Worm (Caenorhabditis elegans) whole organism, L2 larva: Measurements from ENCODE around the gene C46F9.5.

Source experiments
- C34F6.9 ChIP-seq: fragments of 150-350 bp; optimal IDR thresholded peaks from 2 replicates; lab custom pipeline; 2014; ENCODE audit warnings: missing biosample characterization, missing genetic modification characterization
- F13H6.1 ChIP-seq: sonication (generic microtip); optimal IDR thresholded peaks from 2 replicates; lab custom pipeline; 2016; ENCODE audit warnings: missing genetic modification characterization, missing compliant biosample characterization
- R02D3.7 ChIP-seq: fragments of 150-350 bp; optimal IDR thresholded peaks from 2 replicates; lab custom pipeline; 2014; ENCODE audit warnings: missing biosample characterization, missing genetic modification characterization
- Y55F3AM.14 ChIP-seq: fragments of 200-800 bp; sonication (Bioruptor generic); optimal IDR thresholded peaks from 2 replicates; lab custom pipeline; 2018; ENCODE audit warnings: mild to moderate bottlenecking, missing genetic modification characterization, missing compliant biosample characterization
- ZK546.5 ChIP-seq: sonication (generic microtip); optimal IDR thresholded peaks from 2 replicates; lab custom pipeline; 2017; ENCODE audit warnings: missing biosample characterization, missing genetic modification characterization
- alr-1 ChIP-seq: fragments of 150-350 bp; optimal IDR thresholded peaks from 2 replicates; lab custom pipeline; 2014; ENCODE audit warnings: missing biosample characterization, missing genetic modification characterization
- aly-2 ChIP-seq: fragments of 150-350 bp; optimal IDR thresholded peaks from 2 replicates; lab custom pipeline; 2014; ENCODE audit warnings: missing biosample characterization, missing genetic modification characterization
- ama-1 ChIP-seq: fragments of 150-350 bp; optimal IDR thresholded peaks from 2 replicates; lab custom pipeline; 2018; ENCODE audit warnings: inconsistent platforms
- ceh-16 ChIP-seq: fragments of 150-350 bp; optimal IDR thresholded peaks from 2 replicates; lab custom pipeline; 2014; ENCODE audit warnings: missing biosample characterization, missing genetic modification characterization
- ceh-82 ChIP-seq: fragments of 150-350 bp; optimal IDR thresholded peaks from 2 replicates; lab custom pipeline; 2014; ENCODE audit warnings: missing biosample characterization, missing genetic modification characterization
- crh-2 ChIP-seq: sonication (generic microtip); optimal IDR thresholded peaks from 2 replicates; lab custom pipeline; 2017; ENCODE audit warnings: missing biosample characterization, missing genetic modification characterization
- egl-27 ChIP-seq: sonication (generic microtip); optimal IDR thresholded peaks from 3 replicates; lab custom pipeline; 2017; ENCODE audit warnings: missing biosample characterization, missing genetic modification reagents, missing genetic modification characterization
- elt-3 ChIP-seq: sonication (generic microtip); optimal IDR thresholded peaks from 2 replicates; lab custom pipeline; 2017; ENCODE audit warnings: missing biosample characterization, missing genetic modification characterization
- fos-1 ChIP-seq: fragments of 150-350 bp; optimal IDR thresholded peaks from 2 replicates; lab custom pipeline; 2014; ENCODE audit warnings: missing biosample characterization, missing genetic modification characterization
- gmeb-1 ChIP-seq: fragments of 150-350 bp; optimal IDR thresholded peaks from 2 replicates; lab custom pipeline; 2014; ENCODE audit warnings: missing biosample characterization, missing genetic modification characterization
- lin-13 ChIP-seq: fragments of 150-350 bp; optimal IDR thresholded peaks from 2 replicates; lab custom pipeline; 2014; ENCODE audit warnings: missing biosample characterization, missing genetic modification reagents, missing genetic modification characterization
- lin-39 ChIP-seq: fragments of 150-350 bp; optimal IDR thresholded peaks from 2 replicates; lab custom pipeline; 2014; ENCODE audit warnings: missing biosample characterization, missing genetic modification reagents, missing genetic modification characterization
- mab-5 ChIP-seq: fragments of 150-350 bp; optimal IDR thresholded peaks from 2 replicates; lab custom pipeline; 2014; ENCODE audit warnings: missing biosample characterization, missing genetic modification characterization
- mbf-1 ChIP-seq: sonication (generic microtip); optimal IDR thresholded peaks from 2 replicates; lab custom pipeline; 2017; ENCODE audit warnings: missing biosample characterization, missing genetic modification characterization
- mdl-1 ChIP-seq, 2 experiments: fragments of 150-350 bp in 1 of 2; sonication (generic microtip) in 1 of 2; optimal IDR thresholded peaks; 2 replicates each; lab custom pipeline; 2017; ENCODE audit warnings: missing biosample characterization in 2 of 2, missing genetic modification characterization in 2 of 2
- nhr-10 ChIP-seq: sonication (generic microtip); optimal IDR thresholded peaks from 2 replicates; lab custom pipeline; 2017; ENCODE audit warnings: missing biosample characterization, missing genetic modification characterization
- nhr-11 ChIP-seq: fragments of 150-350 bp; optimal IDR thresholded peaks from 2 replicates; lab custom pipeline; 2014; ENCODE audit warnings: missing biosample characterization, missing genetic modification characterization
- nhr-12 ChIP-seq: fragments of 150-350 bp; optimal IDR thresholded peaks from 2 replicates; lab custom pipeline; 2014; ENCODE audit warnings: missing biosample characterization, missing genetic modification characterization
- nhr-129 ChIP-seq: fragments of 150-350 bp; optimal IDR thresholded peaks from 2 replicates; lab custom pipeline; 2014; ENCODE audit warnings: missing biosample characterization, missing genetic modification characterization
- nhr-21 ChIP-seq: fragments of 150-350 bp; optimal IDR thresholded peaks from 2 replicates; lab custom pipeline; 2014; ENCODE audit warnings: missing biosample characterization, missing genetic modification characterization
- nhr-23 ChIP-seq: fragments of 150-350 bp; optimal IDR thresholded peaks from 2 replicates; lab custom pipeline; 2014; ENCODE audit warnings: missing biosample characterization, missing genetic modification reagents, missing genetic modification characterization
- nhr-25 ChIP-seq: fragments of 150-350 bp; sonication (generic microtip); optimal IDR thresholded peaks from 3 replicates; lab custom pipeline; 2014; ENCODE audit warnings: missing biosample characterization, missing genetic modification characterization
- nhr-6 ChIP-seq: fragments of 150-350 bp; optimal IDR thresholded peaks from 2 replicates; lab custom pipeline; 2014; ENCODE audit warnings: missing biosample characterization, missing genetic modification characterization
- nhr-77 ChIP-seq: fragments of 150-350 bp; optimal IDR thresholded peaks from 2 replicates; lab custom pipeline; 2014; ENCODE audit warnings: missing biosample characterization, missing genetic modification characterization
- peb-1 ChIP-seq: fragments of 150-350 bp; optimal IDR thresholded peaks from 2 replicates; lab custom pipeline; 2014; ENCODE audit warnings: missing biosample characterization, missing genetic modification characterization
- sem-4 ChIP-seq: fragments of 150-350 bp; optimal IDR thresholded peaks from 2 replicates; lab custom pipeline; 2014; ENCODE audit warnings: missing biosample characterization, missing genetic modification reagents, missing genetic modification characterization
- sma-3 ChIP-seq: sonication (generic microtip); optimal IDR thresholded peaks from 2 replicates; lab custom pipeline; 2016; ENCODE audit warnings: missing genetic modification reagents, missing genetic modification characterization, missing compliant biosample characterization
- sma-9 ChIP-seq, 2 experiments: fragments of 150-350 bp in 1 of 2; sonication (generic microtip) in 1 of 2; optimal IDR thresholded peaks; 2 replicates each; lab custom pipeline; 2014 to 2016; ENCODE audit warnings: missing genetic modification characterization in 2 of 2, mild to moderate bottlenecking in 1 of 2, missing biosample characterization in 1 of 2, missing compliant biosample characterization in 1 of 2, missing genetic modification reagents in 1 of 2, moderate library complexity in 1 of 2
- snpc-4 ChIP-seq: fragments of 150-350 bp; optimal IDR thresholded peaks from 2 replicates; lab custom pipeline; 2014; ENCODE audit warnings: missing biosample characterization, missing genetic modification characterization
- unc-39 ChIP-seq: fragments of 150-350 bp; optimal IDR thresholded peaks from 2 replicates; lab custom pipeline; 2014; ENCODE audit warnings: missing biosample characterization, missing genetic modification characterization
- unc-62 ChIP-seq: fragments of 150-350 bp; optimal IDR thresholded peaks from 2 replicates; lab custom pipeline; 2014; ENCODE audit warnings: missing biosample characterization, missing genetic modification reagents, missing genetic modification characterization
- zag-1 ChIP-seq: fragments of 150-350 bp; optimal IDR thresholded peaks from 2 replicates; lab custom pipeline; 2014; ENCODE audit warnings: missing biosample characterization, missing genetic modification characterization
- ztf-1 ChIP-seq: fragments of 200-800 bp; sonication (Bioruptor generic); conservative IDR thresholded peaks from 2 replicates; pipeline ENCODE4 v1.3.6; 2022; ENCODE audit warnings: missing genetic modification characterization, missing compliant biosample characterization
- ztf-11 ChIP-seq: sonication (generic microtip); optimal IDR thresholded peaks from 2 replicates; lab custom pipeline; 2017; ENCODE audit warnings: missing biosample characterization, missing genetic modification characterization
- ztf-4 ChIP-seq: fragments of 150-350 bp; optimal IDR thresholded peaks from 2 replicates; lab custom pipeline; 2014; ENCODE audit warnings: missing biosample characterization, missing genetic modification characterization

The C46F9.5 gene

ce11 chrII:1895278-1895677 is at the start of gene C46F9.5:
Gene C46F9.5 (plus strand): TSS chrII:1895578.
- TF ChIP-seq nhr-12 (tag; lab: Kevin White, UChicago): no peak
- no peak for TF ChIP-seq snpc-4 (tag; lab: Kevin White, UChicago)
- no peak for TF ChIP-seq lin-13
- TF ChIP-seq nhr-25 (tag; lab: Kevin White, UChicago): no peak
- no peak for TF ChIP-seq zag-1 (tag; lab: Kevin White, UChicago)
- no peak for TF ChIP-seq ceh-82 (tag; lab: Kevin White, UChicago)
- TF ChIP-seq mab-5 (tag; lab: Kevin White, UChicago): no peak
- TF ChIP-seq unc-62 (GFP tag; lab: Kevin White, UChicago): no peak
- TF ChIP-seq nhr-6 (tag; lab: Kevin White, UChicago): no peak
- TF ChIP-seq lin-39 (tag; lab: Kevin White, UChicago): no peak
- no peak for TF ChIP-seq sem-4

DNA sequence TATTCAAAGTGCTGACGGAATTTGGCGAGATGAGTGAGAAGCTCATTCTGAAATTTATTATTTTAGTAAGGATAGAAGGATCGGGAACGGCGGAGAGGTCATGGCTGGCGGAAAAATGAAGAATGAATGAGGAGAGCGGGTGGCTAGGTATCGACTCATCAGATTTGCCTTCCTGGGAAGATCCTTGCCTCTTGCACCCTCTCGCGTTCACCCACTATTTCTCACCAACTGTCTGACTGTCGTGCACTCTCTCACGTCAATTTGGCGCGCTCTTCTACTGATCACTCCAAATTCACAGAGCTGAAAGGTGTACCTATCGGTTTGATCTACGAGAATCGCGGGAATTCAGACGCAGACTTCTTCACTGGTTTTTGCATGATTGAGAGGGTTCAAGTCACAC is 47.3 kb upstream of the C46F9.5 start, which contains the start of gene fbxb-97:
fbxb-97 (minus strand) TSS at position 53 of the 400 bp plus-strand sequence.
- TF ChIP-seq ceh-16: no peak
- no peak for TF ChIP-seq C34F6.9
- TF ChIP-seq sma-3 (GFP tag; lab: Kevin White, UChicago): no peak
- no peak for TF ChIP-seq lin-13
- TF ChIP-seq snpc-4 (tag; lab: Kevin White, UChicago): no peak
- no peak for TF ChIP-seq mbf-1
- no peak for TF ChIP-seq nhr-25 (tag; lab: Kevin White, UChicago)
- no peak for TF ChIP-seq nhr-23 (tag; lab: Kevin White, UChicago)
- no peak for TF ChIP-seq Y55F3AM.14 (GFP tag; lab: Kevin White, UChicago)
- TF ChIP-seq peb-1 (tag; lab: Kevin White, UChicago): no peak

DNA sequence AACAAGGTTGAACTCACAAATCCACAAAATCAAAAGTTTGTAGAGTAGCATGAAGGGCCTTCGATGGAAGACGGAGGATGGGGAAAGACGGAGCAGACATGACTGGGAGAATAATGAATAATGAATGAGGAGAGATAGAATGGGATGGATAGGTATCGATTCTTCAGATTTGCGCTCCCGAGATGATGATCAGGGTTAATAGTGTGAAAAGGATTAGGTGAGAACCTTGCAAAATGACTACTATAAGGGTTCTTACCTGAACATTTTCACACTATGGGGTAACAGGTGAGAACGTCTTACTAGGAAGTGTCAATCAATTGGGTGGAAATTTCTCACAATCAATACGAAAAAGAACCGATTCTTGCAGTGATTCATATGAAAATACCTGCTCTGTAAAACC is 45.1 kb upstream of the C46F9.5 start, which contains the start of gene fbxb-96:
fbxb-96 (minus strand) TSS at position 101 of the 400 bp plus-strand sequence.
- TF ChIP-seq ztf-1 (no peak), R02D3.7 (tag; lab: Kevin White, UChicago) (no peak), zag-1 (tag; lab: Kevin White, UChicago) (no peak), ZK546.5 (tag; lab: Kevin White, UChicago) (no peak), nhr-21 (tag; lab: Kevin White, UChicago) (no peak), sma-9 (GFP tag; optimal IDR thresholded peaks at IDR 0.05; lab: Kevin White, UChicago) (no peak), sma-9 (tag; optimal IDR thresholded peaks at IDR 0.05; lab: Kevin White, UChicago) (no peak), crh-2 (tag; lab: Kevin White, UChicago) (no peak), sma-3 (GFP tag; lab: Kevin White, UChicago) (no peak)

DNA sequence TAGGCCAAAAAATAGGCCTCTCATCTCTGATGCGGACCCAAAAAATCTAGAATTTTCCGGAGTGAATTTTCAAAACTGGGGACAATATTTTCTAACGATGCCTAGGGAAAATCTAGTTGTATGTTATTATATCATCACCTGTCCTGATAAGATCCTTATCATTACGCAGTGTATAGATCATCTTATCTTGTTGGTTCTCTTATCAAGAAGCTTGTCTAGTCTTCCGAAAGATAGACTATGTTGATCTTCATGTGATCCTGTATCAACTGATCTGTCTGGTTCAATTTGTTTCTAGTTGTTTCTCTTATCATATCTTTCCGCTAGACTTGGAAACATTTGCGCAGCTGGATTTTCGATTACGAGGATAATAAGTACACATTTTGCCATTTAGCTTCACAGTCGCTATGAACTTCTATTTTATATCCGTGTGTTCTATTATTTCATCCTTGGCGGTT is 44.5 kb upstream of the C46F9.5 start, which contains the start of gene C52E2.3:
C52E2.3 (plus strand) TSS at position 405 of the 455 bp plus-strand sequence.
- TF ChIP-seq ama-1 (no peak), zag-1 (tag; lab: Kevin White, UChicago) (no peak), Y55F3AM.14 (GFP tag; lab: Kevin White, UChicago) (no peak), snpc-4 (tag; lab: Kevin White, UChicago) (no peak), unc-39 (tag; lab: Kevin White, UChicago) (no peak), nhr-21 (tag; lab: Kevin White, UChicago) (no peak), nhr-6 (tag; lab: Kevin White, UChicago) (no peak), gmeb-1 (tag; lab: Kevin White, UChicago) (no peak), sma-3 (GFP tag; lab: Kevin White, UChicago) (no peak), alr-1 (no peak), mbf-1 (no peak), nhr-11 (tag; lab: Kevin White, UChicago) (no peak), nhr-10 (tag; lab: Kevin White, UChicago) (no peak), nhr-25 (tag; lab: Kevin White, UChicago) (no peak), elt-3 (tag; lab: Kevin White, UChicago) (no peak), F13H6.1 (tag; lab: Kevin White, UChicago) (no peak), sma-9 (GFP tag; optimal IDR thresholded peaks at IDR 0.05; lab: Kevin White, UChicago) (no peak), sma-9 (tag; optimal IDR thresholded peaks at IDR 0.05; lab: Kevin White, UChicago) (no peak), mdl-1 (tag; optimal IDR thresholded peaks at IDR 0.05; lab: Kevin White, UChicago) (no peak)

DNA sequence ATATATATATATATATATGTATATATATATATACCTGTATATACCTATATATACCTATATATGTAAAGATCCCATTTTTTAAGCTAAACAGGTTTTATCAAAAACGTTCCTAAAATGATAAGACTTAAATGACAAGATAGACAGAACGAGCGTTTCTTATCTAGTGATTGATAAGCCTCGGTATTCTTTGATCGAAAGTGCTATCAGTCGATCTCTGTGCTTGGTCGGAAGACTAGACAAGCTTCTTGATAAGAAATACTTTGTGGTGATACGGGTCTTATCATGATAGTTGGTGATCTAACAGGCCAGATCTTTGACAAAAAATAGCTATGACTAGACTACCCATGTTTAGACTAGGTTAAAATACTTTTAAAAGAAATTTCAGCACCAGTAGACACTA is 43.7 kb upstream of the C46F9.5 start:
- TF ChIP-seq snpc-4 (tag; lab: Kevin White, UChicago) (no peak), gmeb-1 (tag; lab: Kevin White, UChicago) (peak; percentile 25), sma-3 (GFP tag; lab: Kevin White, UChicago) (peak; percentile 57), nhr-10 (tag; lab: Kevin White, UChicago) (no peak), peb-1 (tag; lab: Kevin White, UChicago) (no peak), aly-2 (tag; lab: Kevin White, UChicago) (no peak), egl-27 (tag; lab: Kevin White, UChicago) (peak; percentile 83), nhr-25 (tag; lab: Kevin White, UChicago) (no peak), ZK546.5 (tag; lab: Kevin White, UChicago) (no peak), ceh-82 (tag; lab: Kevin White, UChicago) (no peak), fos-1 (peak; percentile 97), lin-13 (no peak), nhr-21 (tag; lab: Kevin White, UChicago) (peak; percentile 22), nhr-23 (tag; lab: Kevin White, UChicago) (no peak), ztf-11 (tag; lab: Kevin White, UChicago) (no peak), ztf-4 (tag; lab: Kevin White, UChicago) (no peak), crh-2 (tag; lab: Kevin White, UChicago) (peak; percentile 36), nhr-12 (tag; lab: Kevin White, UChicago) (no peak), sma-9 (GFP tag; optimal IDR thresholded peaks at IDR 0.05; lab: Kevin White, UChicago) (peak; percentile 91), sma-9 (tag; optimal IDR thresholded peaks at IDR 0.05; lab: Kevin White, UChicago) (no peak), mab-5 (tag; lab: Kevin White, UChicago) (no peak), alr-1 (no peak), sem-4 (no peak), F13H6.1 (tag; lab: Kevin White, UChicago) (peak; percentile 32), nhr-77 (tag; lab: Kevin White, UChicago) (no peak), ama-1 (no peak), nhr-129 (no peak), R02D3.7 (tag; lab: Kevin White, UChicago) (no peak)
